Worm (Caenorhabditis elegans) whole organism, early embryonic: ENCODE results near the gene act-2.

Source experiments
- B0310.2 ChIP-seq: sonication (generic microtip); optimal IDR thresholded peaks from 2 replicates; lab custom pipeline; 2016; ENCODE audit warnings: mild to moderate bottlenecking, missing genetic modification characterization, missing compliant biosample characterization
- F13C5.2 ChIP-seq: sonication (generic microtip); optimal IDR thresholded peaks from 2 replicates; lab custom pipeline; 2017; ENCODE audit warnings: mild to moderate bottlenecking, missing genetic modification characterization, inconsistent platforms, missing compliant biosample characterization
- aly-1 ChIP-seq: sonication (generic microtip); optimal IDR thresholded peaks from 2 replicates; lab custom pipeline; 2016; ENCODE audit warnings: missing genetic modification characterization, missing compliant biosample characterization
- ceh-13 ChIP-seq: fragments of 200-800 bp; sonication (Bioruptor generic); optimal IDR thresholded peaks from 2 replicates; lab custom pipeline; 2018; ENCODE audit warnings: mild to moderate bottlenecking, missing genetic modification characterization, missing compliant biosample characterization
- ceh-36 ChIP-seq: sonication (generic microtip); optimal IDR thresholded peaks from 2 replicates; lab custom pipeline; 2016; ENCODE audit warnings: missing genetic modification characterization, inconsistent platforms, missing compliant biosample characterization
- ets-7 ChIP-seq: sonication (generic microtip); optimal IDR thresholded peaks from 2 replicates; lab custom pipeline; 2016; ENCODE audit warnings: missing genotype, missing genetic modification characterization, missing compliant biosample characterization
- flt-1 ChIP-seq: fragments of 200-800 bp; sonication (Bioruptor generic); IDR thresholded peaks from 2 replicates; pipeline ENCODE4 v1.3.6; 2022; ENCODE audit warnings: missing genetic modification characterization, missing compliant biosample characterization
- hmbx-1 ChIP-seq: sonication (generic microtip); optimal IDR thresholded peaks from 2 replicates; lab custom pipeline; 2016; ENCODE audit warnings: mild to moderate bottlenecking, missing genetic modification characterization, missing compliant biosample characterization
- hmg-4 ChIP-seq: fragments of 200-800 bp; sonication (Bioruptor generic); optimal IDR thresholded peaks from 2 replicates; lab custom pipeline; 2018; ENCODE audit warnings: mild to moderate bottlenecking, missing genetic modification characterization, missing compliant biosample characterization
- hnd-1 ChIP-seq: sonication (generic microtip); optimal IDR thresholded peaks from 2 replicates; lab custom pipeline; 2016; ENCODE audit warnings: missing genetic modification characterization, missing compliant biosample characterization
- scrt-1 ChIP-seq: fragments of 200-800 bp; sonication (Bioruptor generic); IDR thresholded peaks from 2 replicates; pipeline ENCODE4 v1.3.6; 2022; ENCODE audit warnings: missing genetic modification characterization, missing compliant biosample characterization
- sea-1 ChIP-seq: fragments of 200-800 bp; sonication (Bioruptor generic); conservative IDR thresholded peaks from 2 replicates; pipeline ENCODE4 v1.3.6; 2022; ENCODE audit warnings: missing genetic modification characterization, missing compliant biosample characterization
- tbx-11 ChIP-seq: fragments of 200-800 bp; sonication (Bioruptor generic); IDR thresholded peaks from 2 replicates; pipeline ENCODE4 v1.3.6; 2022; ENCODE audit warnings: missing genetic modification characterization, missing compliant biosample characterization
- tbx-37 ChIP-seq: fragments of 200-800 bp; sonication (Bioruptor generic); conservative IDR thresholded peaks from 2 replicates; pipeline ENCODE4 v1.3.6; 2022; ENCODE audit warnings: missing genetic modification reagents, missing genetic modification characterization, missing compliant biosample characterization
- tra-4 ChIP-seq: sonication (generic microtip); optimal IDR thresholded peaks from 2 replicates; lab custom pipeline; 2017; ENCODE audit warnings: missing genetic modification characterization, missing compliant biosample characterization

The act-2 gene

DNA sequence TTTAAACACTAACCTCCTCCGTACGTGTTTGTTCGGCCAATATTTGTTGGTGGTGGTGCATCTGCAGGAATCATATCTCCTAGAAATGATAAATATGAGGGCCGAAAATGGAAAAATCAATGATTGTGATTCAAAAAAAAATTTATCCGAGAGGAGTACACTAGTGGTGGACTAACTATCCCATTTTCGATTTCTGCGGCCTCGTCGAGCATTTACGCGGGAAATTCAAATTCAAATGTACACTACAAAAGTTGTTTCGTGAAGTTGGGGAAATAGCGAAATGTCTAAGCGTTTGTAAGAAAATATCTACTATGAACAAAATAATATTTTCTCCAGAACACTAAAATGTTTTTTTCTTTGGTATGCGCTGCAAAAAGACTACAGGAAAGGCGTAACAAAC is 48.6 kb downstream of the act-2 start:
- TF ChIP-seq ceh-13 (GFP tag; lab: Kevin White, UChicago) (no peak), tra-4 (tag; lab: Kevin White, UChicago) (no peak), ets-7 (tag; lab: Kevin White, UChicago) (peak; percentile 23), flt-1 (GFP tag; lab: Robert Waterston, UW) (no peak), hnd-1 (tag; lab: Kevin White, UChicago) (peak; percentile 13), B0310.2 (tag; lab: Kevin White, UChicago) (no peak), sea-1 (no peak), F13C5.2 (tag; lab: Kevin White, UChicago) (peak; percentile 21), tbx-11 (no peak), tbx-37 (peak; percentile 83), aly-1 (tag; lab: Kevin White, UChicago) (no peak)

DNA sequence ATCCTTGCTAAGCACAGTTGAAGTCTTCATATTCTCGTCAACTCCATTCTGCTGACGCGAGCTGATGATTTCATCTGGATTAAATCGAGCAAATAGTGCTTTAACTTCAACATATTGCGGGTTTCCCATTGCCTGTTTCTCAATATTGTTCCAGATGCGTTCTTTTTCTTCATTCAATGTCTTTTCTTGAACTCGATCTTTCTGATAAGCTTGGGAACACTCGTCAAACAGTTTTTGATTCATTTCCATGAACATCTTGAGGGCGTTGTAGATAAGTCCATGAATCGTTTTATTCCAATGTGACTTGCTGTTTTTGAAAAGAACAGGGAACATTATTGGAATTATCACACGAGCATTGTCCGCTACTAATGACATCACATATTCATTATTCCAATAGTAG is 50.2 kb downstream of the act-2 start:
- TF ChIP-seq tbx-37 (no peak), tra-4 (tag; lab: Kevin White, UChicago) (no peak), hmg-4 (GFP tag; lab: Kevin White, UChicago) (no peak), ceh-36 (tag; lab: Kevin White, UChicago) (no peak), B0310.2 (tag; lab: Kevin White, UChicago) (no peak), hmbx-1 (tag; lab: Kevin White, UChicago) (no peak), scrt-1 (GFP tag; lab: Robert Waterston, UW) (no peak), hnd-1 (tag; lab: Kevin White, UChicago) (no peak)
